Fruit fly (Drosophila melanogaster): ENCODE measurements around the gene Tsen34.

Tsen34 gene

DNA sequence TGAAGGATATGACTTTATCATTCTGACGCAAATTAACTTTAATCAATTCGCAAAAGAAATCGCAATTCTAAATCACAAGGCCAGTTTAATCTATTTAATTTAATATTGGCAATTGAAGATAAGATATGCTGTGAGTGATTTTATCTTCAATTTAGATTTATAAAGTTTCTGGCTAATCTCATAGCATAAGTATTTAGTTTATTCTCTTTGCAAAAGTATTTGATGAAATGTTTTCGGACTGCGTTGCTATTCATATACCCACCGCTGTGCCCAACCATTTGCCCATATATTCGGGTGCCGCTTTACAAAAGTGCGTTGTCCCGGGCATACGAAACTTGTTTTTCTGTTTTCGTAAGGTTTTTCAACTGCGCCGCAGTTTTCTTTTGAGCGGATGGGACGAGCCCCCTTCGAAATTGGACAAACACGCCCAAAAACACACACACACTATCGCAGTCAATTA lies 23.3 kb upstream of the Tsen34 start (continued):
- TF ChIP-seq topi (GFP tag; optimal IDR thresholded peaks at IDR 0.05) (peak; percentile 87), pdm3 (GFP tag; optimal IDR thresholded peaks at IDR 0.05) (peak; percentile 83), cyc (GFP tag; optimal IDR thresholded peaks at IDR 0.05) (peak; percentile 77), fd59A (GFP tag; optimal IDR thresholded peaks at IDR 0.05) (peak; percentile 74), dsx (GFP tag; optimal IDR thresholded peaks at IDR 0.05; ENCODE audit: poor library complexity, severe bottlenecking) (peak; percentile 57), CG6792 (GFP tag; optimal IDR thresholded peaks at IDR 0.05) (peak; percentile 70), ss (GFP tag; optimal IDR thresholded peaks at IDR 0.05) (peak; percentile 43 to 51), Hr38 (GFP tag; optimal IDR thresholded peaks at IDR 0.05) (no peak), svp (GFP tag) (peak; percentile 84), acj6 (GFP tag; optimal IDR thresholded peaks at IDR 0.05) (peak; percentile 84), CG15336 (GFP tag; IDR thresholded peaks at IDR 0.05) (peak; percentile 90), CG9139 (GFP tag; optimal IDR thresholded peaks at IDR 0.05) (peak; percentile 41), spab (GFP tag; optimal IDR thresholded peaks at IDR 0.05) (peak; percentile 72), esn (GFP tag; optimal IDR thresholded peaks at IDR 0.05) (peak; percentile 84), CG8319 (GFP tag; optimal IDR thresholded peaks at IDR 0.05) (peak; percentile 70), Sox102F (GFP tag; optimal IDR thresholded peaks at IDR 0.05) (peak; percentile 78), CG3919 (GFP tag; optimal IDR thresholded peaks at IDR 0.05) (peak; percentile 78), CG4318 (GFP tag; optimal IDR thresholded peaks at IDR 0.05) (peak; percentile 83), Met (GFP tag; optimal IDR thresholded peaks at IDR 0.05) (peak; percentile 82), OdsH (GFP tag; optimal IDR thresholded peaks at IDR 0.05) (peak; percentile 87), Sox14 (GFP tag; optimal IDR thresholded peaks at IDR 0.05) (peak; percentile 79)

DNA sequence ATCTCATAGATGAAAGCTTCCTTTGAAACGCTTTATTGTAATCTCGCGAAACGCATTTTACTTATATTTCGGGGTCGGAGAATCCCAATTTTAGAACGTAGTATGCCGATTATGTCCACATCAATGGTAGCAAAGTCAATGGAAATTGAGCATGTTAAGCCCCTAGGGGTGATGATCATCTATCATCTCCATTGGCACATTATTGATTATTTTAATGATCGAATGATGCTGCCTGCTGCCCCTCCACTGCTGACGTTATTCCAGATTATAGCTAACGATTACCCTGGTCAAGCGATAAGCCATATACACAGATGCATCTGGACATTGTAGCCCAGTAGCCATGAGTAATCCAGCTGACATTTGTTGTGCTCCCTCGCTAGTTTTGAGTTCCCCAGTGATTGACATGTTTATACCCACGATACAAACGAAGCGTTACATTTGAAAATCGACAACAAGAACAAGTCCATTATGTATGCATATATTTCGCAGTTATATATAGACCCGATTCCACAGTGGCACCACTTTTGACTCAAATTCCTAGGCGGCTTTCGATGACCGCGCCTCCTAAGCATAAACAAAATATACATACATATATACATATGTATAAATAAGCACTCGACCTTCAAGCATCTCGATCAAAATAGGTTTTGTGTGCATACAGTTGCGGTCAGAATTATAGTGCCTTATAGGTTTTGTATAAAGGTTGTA lies 22.8 kb upstream of the Tsen34 start:
- no peak for TF ChIP-seq achi (GFP tag; optimal IDR thresholded peaks at IDR 0.05)
- peak; percentile 96 for TF ChIP-seq svp (GFP tag)

DNA sequence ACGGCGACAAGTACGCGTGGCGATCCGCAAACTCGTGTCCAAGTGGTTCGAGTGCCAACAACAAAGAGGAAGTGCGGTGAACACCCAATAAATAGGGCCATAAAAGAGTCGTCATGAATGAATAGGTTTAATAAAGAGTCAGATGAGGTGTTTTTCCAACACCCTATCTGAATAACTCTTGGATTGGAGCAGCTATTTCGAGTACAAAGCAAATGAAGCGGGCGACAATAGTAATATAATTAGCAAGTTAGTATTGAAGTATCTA lies 21.7 kb upstream of the Tsen34 start:
- TF ChIP-seq Eip78C (GFP tag) (no peak), CG8319 (GFP tag; optimal IDR thresholded peaks at IDR 0.05) (no peak), Lpt (GFP tag; optimal IDR thresholded peaks at IDR 0.05) (no peak), CG6163 (GFP tag; IDR thresholded peaks at IDR 0.05) (no peak), topi (GFP tag; optimal IDR thresholded peaks at IDR 0.05) (no peak), CG15336 (GFP tag; IDR thresholded peaks at IDR 0.05) (no peak), CG6808 (GFP tag; optimal IDR thresholded peaks at IDR 0.05) (no peak), net (GFP tag; optimal IDR thresholded peaks at IDR 0.05) (no peak), Gug (GFP tag; IDR thresholded peaks at IDR 0.05) (no peak), fd85E (GFP tag; optimal IDR thresholded peaks at IDR 0.05) (no peak)

DNA sequence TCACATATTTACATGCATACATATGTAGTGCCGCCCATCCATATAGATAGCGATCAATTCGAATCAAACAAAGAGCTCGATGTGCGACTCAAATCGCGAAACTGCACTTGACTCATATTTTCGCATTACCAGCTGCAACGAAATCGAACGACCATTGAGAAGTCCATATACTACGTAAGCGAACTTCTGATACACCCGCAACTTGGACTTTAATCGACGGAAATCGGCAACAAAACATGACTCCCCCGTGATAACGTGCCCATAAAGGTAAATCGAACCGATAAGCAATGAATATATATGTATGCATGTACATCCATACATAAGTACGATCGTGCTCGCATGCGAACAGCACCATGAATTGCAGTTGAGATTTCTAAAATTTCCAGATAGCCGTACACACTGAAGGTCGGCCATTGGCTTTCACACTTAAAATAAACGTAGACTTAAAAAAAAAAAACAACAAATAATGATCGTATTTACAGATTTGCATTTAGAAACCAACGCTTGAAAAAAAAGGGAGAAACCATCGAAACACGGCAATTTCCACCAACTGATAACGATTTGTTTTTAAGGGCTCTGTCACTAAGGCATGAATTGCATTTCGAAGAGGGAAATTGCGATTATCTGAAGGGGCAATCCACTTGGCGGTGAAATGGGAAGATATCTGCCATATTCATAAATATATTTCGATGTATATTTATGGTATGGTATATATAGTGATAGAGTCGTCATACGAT lies 21.1 kb upstream of the Tsen34 start:
- TF ChIP-seq Eip78C (GFP tag): peak; percentile 66
- peak; percentile 56 for TF ChIP-seq Eip93F (GFP tag; optimal IDR thresholded peaks at IDR 0.05)
- peak; percentile 13 for TF ChIP-seq CG6808 (GFP tag; optimal IDR thresholded peaks at IDR 0.05)
- peak; percentile 43 for TF ChIP-seq vri (GFP tag; optimal IDR thresholded peaks at IDR 0.05)
- TF ChIP-seq svp (GFP tag): peak; percentile 70
- TF ChIP-seq CG32006 (GFP tag; optimal IDR thresholded peaks at IDR 0.05): no peak
- no peak for TF ChIP-seq Eip75B (GFP tag; optimal IDR thresholded peaks at IDR 0.05)
- no peak for TF ChIP-seq Met (GFP tag; optimal IDR thresholded peaks at IDR 0.05)
- TF ChIP-seq ss (GFP tag; optimal IDR thresholded peaks at IDR 0.05): peak; percentile 12 to 19
- TF ChIP-seq CG6792 (GFP tag; optimal IDR thresholded peaks at IDR 0.05): no peak
- no peak for TF ChIP-seq lz (GFP tag; optimal IDR thresholded peaks at IDR 0.05)
- TF ChIP-seq dsx (GFP tag; optimal IDR thresholded peaks at IDR 0.05; ENCODE audit: poor library complexity, severe bottlenecking): no peak
- peak; percentile 48 for TF ChIP-seq CG6854 (GFP tag; optimal IDR thresholded peaks at IDR 0.05)
